Fruit fly (Drosophila melanogaster) whole organism, embryonic: ENCODE measurements around the gene Sirt6.

Experiments used
- Abd-B ChIP-seq: fragments of 200-800 bp; sonication (Bioruptor generic); optimal IDR thresholded peaks from 2 replicates; lab custom pipeline; 2018; ENCODE audit warnings: missing biosample characterization, mild to moderate bottlenecking, missing genetic modification characterization, moderate library complexity
- Adf1 ChIP-seq: fragments of 200-800 bp; sonication (Bioruptor generic); IDR thresholded peaks from 2 replicates; pipeline ENCODE4 v1.3.6; 2022; ENCODE audit warnings: missing biosample characterization, missing genetic modification characterization
- CG10543 ChIP-seq: fragments of 200-800 bp; sonication (Bioruptor generic); optimal IDR thresholded peaks from 3 replicates; lab custom pipeline; 2017; ENCODE audit warnings: missing biosample characterization, mild to moderate bottlenecking, missing genetic modification characterization, moderate library complexity
- CG11093 ChIP-seq: fragments of 200-800 bp; sonication (Bioruptor generic); IDR thresholded peaks from 3 replicates; pipeline ENCODE4 v1.3.6; 2022; ENCODE audit warnings: missing biosample characterization, missing genetic modification characterization
- CG12744 ChIP-seq: fragments of 200-800 bp; sonication (Bioruptor generic); optimal IDR thresholded peaks from 2 replicates; lab custom pipeline; 2016; ENCODE audit warnings: missing biosample characterization, missing genetic modification characterization
- CG14667 ChIP-seq: fragments of 200-800 bp; sonication (Bioruptor generic); IDR thresholded peaks from 2 replicates; pipeline ENCODE4 v1.3.6; 2022; ENCODE audit warnings: missing biosample characterization, missing genetic modification characterization
- CG17328 ChIP-seq: fragments of 200-800 bp; sonication (Bioruptor generic); IDR thresholded peaks from 2 replicates; pipeline ENCODE4 v1.3.6; 2022; ENCODE audit warnings: missing biosample characterization, missing genetic modification characterization
- CG18619 ChIP-seq: fragments of 200-800 bp; sonication (Bioruptor generic); optimal IDR thresholded peaks from 3 replicates; lab custom pipeline; 2017; ENCODE audit warnings: missing biosample characterization, mild to moderate bottlenecking, missing genetic modification characterization
- CG3065 ChIP-seq: fragments of 200-800 bp; sonication (Bioruptor generic); optimal IDR thresholded peaks from 2 replicates; lab custom pipeline; 2016; ENCODE audit warnings: missing biosample characterization, missing genetic modification characterization
- CG6175 ChIP-seq: fragments of 200-800 bp; sonication (Bioruptor generic); IDR thresholded peaks from 3 replicates; pipeline ENCODE4 v1.3.6; 2022; ENCODE audit warnings: missing biosample characterization, missing genetic modification characterization
- CG6689 ChIP-seq: fragments of 200-800 bp; sonication (Bioruptor generic); IDR thresholded peaks from 2 replicates; pipeline ENCODE4 v1.3.6; 2022; ENCODE audit warnings: missing biosample characterization, missing genetic modification characterization
- CG6813 ChIP-seq: fragments of 200-800 bp; sonication (Bioruptor generic); optimal IDR thresholded peaks from 2 replicates; lab custom pipeline; 2017; ENCODE audit warnings: missing biosample characterization, missing genetic modification characterization, mild to moderate bottlenecking, moderate library complexity, missing genetic modification reagents
- CG7271 ChIP-seq: fragments of 200-800 bp; sonication (Bioruptor generic); optimal IDR thresholded peaks from 2 replicates; lab custom pipeline; 2018; ENCODE audit warnings: missing biosample characterization, mild to moderate bottlenecking, missing genetic modification characterization, moderate library complexity
- CG7357 ChIP-seq: fragments of 200-800 bp; sonication (Bioruptor generic); IDR thresholded peaks from 3 replicates; pipeline ENCODE4 v1.3.6; 2022; ENCODE audit warnings: missing biosample characterization, missing genetic modification characterization
- CG7372 ChIP-seq: fragments of 200-800 bp; sonication (Bioruptor generic); IDR thresholded peaks from 2 replicates; pipeline ENCODE4 v1.3.6; 2022; ENCODE audit warnings: missing biosample characterization, missing genetic modification characterization
- CG8944 ChIP-seq: fragments of 200-800 bp; sonication (Bioruptor generic); optimal IDR thresholded peaks from 3 replicates; lab custom pipeline; 2016; ENCODE audit warnings: missing biosample characterization, missing genetic modification characterization
- CG9817 ChIP-seq: fragments of 200-800 bp; sonication (Bioruptor generic); optimal IDR thresholded peaks from 2 replicates; lab custom pipeline; 2018; ENCODE audit warnings: missing biosample characterization, mild to moderate bottlenecking, missing genetic modification characterization, moderate library complexity
- Chrac-16 ChIP-seq: fragments of 200-800 bp; sonication (Bioruptor generic); optimal IDR thresholded peaks from 3 replicates; lab custom pipeline; 2016; ENCODE audit warnings: missing biosample characterization, missing genetic modification characterization
- Dad ChIP-seq: fragments of 200-800 bp; sonication (Bioruptor generic); optimal IDR thresholded peaks from 3 replicates; lab custom pipeline; 2016; ENCODE audit warnings: missing biosample characterization, missing genetic modification characterization
- Dfd ChIP-seq, 2 experiments: fragments of >200 bp; optimal IDR thresholded peaks; 2 replicates each; lab custom pipeline; 2017; ENCODE audit warnings: missing biosample characterization in 2 of 2, missing genetic modification characterization in 2 of 2
- Dref ChIP-seq: fragments of 200-800 bp; sonication (Bioruptor generic); IDR thresholded peaks from 2 replicates; pipeline ENCODE4 v1.3.6; 2022; ENCODE audit warnings: missing biosample characterization, missing genetic modification characterization
- E2f2 ChIP-seq: fragments of 200-800 bp; sonication (Bioruptor generic); IDR thresholded peaks from 2 replicates; pipeline ENCODE4 v1.3.6; 2022; ENCODE audit warnings: missing biosample characterization, missing genetic modification characterization
- Ets65A ChIP-seq: fragments of 200-800 bp; sonication (Bioruptor generic); peaks from one replicate; lab custom pipeline; 2016; ENCODE audit warnings: missing biosample characterization, missing genetic modification characterization
- HmgZ ChIP-seq: fragments of 200-800 bp; sonication (Bioruptor generic); optimal IDR thresholded peaks from 2 replicates; lab custom pipeline; 2018; ENCODE audit warnings: missing biosample characterization, mild to moderate bottlenecking, missing genetic modification characterization
- Mad ChIP-seq: fragments of 200-800 bp; sonication (Bioruptor generic); optimal IDR thresholded peaks from 2 replicates; lab custom pipeline; 2016; ENCODE audit warnings: missing biosample characterization, missing genetic modification characterization
- Nf-YB ChIP-seq: fragments of 200-800 bp; sonication (Bioruptor generic); optimal IDR thresholded peaks from 3 replicates; lab custom pipeline; 2019; ENCODE audit warnings: missing biosample characterization, mild to moderate bottlenecking, missing genetic modification characterization, moderate library complexity
- Poxn ChIP-seq: fragments of 200-800 bp; sonication (Bioruptor generic); IDR thresholded peaks from 2 replicates; pipeline ENCODE4 v1.3.6; 2022; ENCODE audit warnings: missing biosample characterization, missing genetic modification characterization
- Six4 ChIP-seq: fragments of 200-800 bp; sonication (Bioruptor generic); optimal IDR thresholded peaks from 2 replicates; lab custom pipeline; 2016; ENCODE audit warnings: missing biosample characterization, missing genetic modification characterization
- Sry-β ChIP-seq: fragments of 200-800 bp; sonication (Bioruptor generic); optimal IDR thresholded peaks from 2 replicates; lab custom pipeline; 2018; ENCODE audit warnings: missing biosample characterization, mild to moderate bottlenecking, missing genetic modification characterization, moderate library complexity
- ac ChIP-seq: fragments of 200-800 bp; sonication (Bioruptor generic); optimal IDR thresholded peaks from 3 replicates; lab custom pipeline; 2017; ENCODE audit warnings: missing biosample characterization, mild to moderate bottlenecking, missing genetic modification characterization
- bab2 ChIP-seq: fragments of 200-800 bp; sonication (Bioruptor generic); optimal IDR thresholded peaks from 2 replicates; lab custom pipeline; 2016; ENCODE audit warnings: missing biosample characterization, missing genetic modification characterization
- chn ChIP-seq: fragments of 200-800 bp; sonication (Bioruptor generic); optimal IDR thresholded peaks from 2 replicates; lab custom pipeline; 2016; ENCODE audit warnings: missing biosample characterization, missing genetic modification characterization
- crol ChIP-seq: fragments of 200-800 bp; sonication (Bioruptor generic); IDR thresholded peaks from 2 replicates; pipeline ENCODE4 v1.3.6; 2022; ENCODE audit warnings: missing biosample characterization, missing genetic modification characterization
- cwo ChIP-seq: fragments of 200-800 bp; sonication (Bioruptor generic); optimal IDR thresholded peaks from 3 replicates; lab custom pipeline; 2017; ENCODE audit warnings: missing biosample characterization, missing genetic modification characterization, mild to moderate bottlenecking, moderate library complexity, missing genetic modification reagents
- dm ChIP-seq: fragments of 200-800 bp; sonication (Bioruptor generic); optimal IDR thresholded peaks from 3 replicates; lab custom pipeline; 2016; ENCODE audit warnings: missing biosample characterization, missing genetic modification characterization
- fru ChIP-seq: fragments of >200 bp; optimal IDR thresholded peaks from 2 replicates; lab custom pipeline; 2017
- gt ChIP-seq: fragments of 200-800 bp; sonication (Bioruptor generic); IDR thresholded peaks from 2 replicates; pipeline ENCODE4 v1.3.6; 2022; ENCODE audit warnings: missing biosample characterization, missing genetic modification characterization
- hth ChIP-seq: fragments of >200 bp; optimal IDR thresholded peaks from 2 replicates; lab custom pipeline; 2017; ENCODE audit warnings: inconsistent platforms
- klu ChIP-seq: fragments of 200-800 bp; sonication (Bioruptor generic); IDR thresholded peaks from 2 replicates; pipeline ENCODE4 v1.3.6; 2022; ENCODE audit warnings: missing biosample characterization, missing genetic modification characterization
- lab ChIP-seq: fragments of 200-800 bp; sonication (Bioruptor generic); optimal IDR thresholded peaks from 3 replicates; lab custom pipeline; 2017; ENCODE audit warnings: missing biosample characterization, missing genetic modification characterization, mild to moderate bottlenecking, moderate library complexity, missing genetic modification reagents
- peb ChIP-seq: fragments of 200-800 bp; sonication (Bioruptor generic); IDR thresholded peaks from 2 replicates; pipeline ENCODE4 v1.3.6; 2022; ENCODE audit warnings: missing biosample characterization, missing genetic modification characterization
- phol ChIP-seq: fragments of 200-800 bp; sonication (Bioruptor generic); optimal IDR thresholded peaks from 3 replicates; lab custom pipeline; 2018; ENCODE audit warnings: missing biosample characterization, mild to moderate bottlenecking, missing genetic modification characterization, moderate library complexity
- pita ChIP-seq: fragments of 200-800 bp; sonication (Bioruptor generic); optimal IDR thresholded peaks from 2 replicates; lab custom pipeline; 2017; ENCODE audit warnings: missing biosample characterization, mild to moderate bottlenecking, missing genetic modification characterization
- pros ChIP-seq: fragments of 200-800 bp; sonication (Bioruptor generic); optimal IDR thresholded peaks from 3 replicates; lab custom pipeline; 2019; ENCODE audit warnings: missing biosample characterization, mild to moderate bottlenecking, missing genetic modification characterization, moderate library complexity
- ro ChIP-seq: fragments of 200-800 bp; sonication (Bioruptor generic); IDR thresholded peaks from 2 replicates; pipeline ENCODE4 v1.3.6; 2022; ENCODE audit warnings: missing biosample characterization, missing genetic modification characterization
- schlank ChIP-seq: fragments of 200-800 bp; sonication (Bioruptor generic); optimal IDR thresholded peaks from 2 replicates; lab custom pipeline; 2018; ENCODE audit warnings: missing biosample characterization, mild to moderate bottlenecking, missing genetic modification characterization
- sd ChIP-seq: fragments of 200-800 bp; sonication (Bioruptor generic); optimal IDR thresholded peaks from 3 replicates; lab custom pipeline; 2018; ENCODE audit warnings: missing biosample characterization, mild to moderate bottlenecking, missing genetic modification characterization, moderate library complexity
- sisA ChIP-seq: fragments of 200-800 bp; sonication (Bioruptor generic); IDR thresholded peaks from 2 replicates; pipeline ENCODE4 v1.3.6; 2022; ENCODE audit warnings: missing biosample characterization, missing genetic modification characterization
- slou ChIP-seq: fragments of 200-800 bp; sonication (Bioruptor generic); optimal IDR thresholded peaks from 3 replicates; lab custom pipeline; 2016; ENCODE audit warnings: missing biosample characterization, missing genetic modification characterization
- stwl ChIP-seq: fragments of 200-800 bp; sonication (Bioruptor generic); optimal IDR thresholded peaks from 3 replicates; lab custom pipeline; 2018; ENCODE audit warnings: missing biosample characterization, mild to moderate bottlenecking, missing genetic modification characterization, moderate library complexity
- vfl ChIP-seq: fragments of 200-800 bp; sonication (Bioruptor generic); optimal IDR thresholded peaks from 2 replicates; lab custom pipeline; 2016; ENCODE audit warnings: missing biosample characterization, missing genetic modification characterization
- wor ChIP-seq: fragments of 200-800 bp; sonication (Bioruptor generic); IDR thresholded peaks from 2 replicates; pipeline ENCODE4 v1.3.6; 2022; ENCODE audit warnings: missing biosample characterization, missing genetic modification characterization

Sirt6 gene

DNA sequence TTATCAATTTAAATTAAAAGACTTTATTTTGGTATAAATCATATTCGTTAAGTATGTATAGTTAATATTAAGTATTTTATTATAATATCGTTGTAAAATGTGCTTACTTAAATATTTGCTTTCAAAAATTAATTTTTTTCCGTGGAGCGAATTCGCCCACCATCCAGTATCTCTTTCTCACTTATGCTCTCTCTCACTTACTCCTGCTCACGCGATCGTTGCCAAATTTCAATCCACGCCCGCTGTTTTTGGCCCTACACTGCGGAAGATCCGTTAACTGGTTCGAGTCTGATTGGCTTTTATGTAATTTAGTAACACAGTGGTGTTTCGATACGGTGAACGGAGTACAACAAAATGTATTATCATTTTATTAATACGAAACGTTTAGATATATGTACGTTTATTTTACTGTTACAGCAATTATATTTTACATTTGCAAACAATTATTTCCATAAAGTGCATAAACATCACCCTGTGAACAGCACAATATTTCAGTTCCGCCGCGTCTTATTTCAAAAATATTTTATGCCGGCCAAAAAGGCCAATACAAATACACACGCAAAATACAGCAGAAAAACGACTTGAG lies 4.0 kb upstream of the Sirt6 start (continued):
- 0 out of 3 replicates have a peak, but pooled peaks have one; percentile 34 for TF ChIP-seq CG7357
- peak; percentile 19 for TF ChIP-seq CG12744 (GFP tag; lab: Kevin White, UChicago)
- TF ChIP-seq CG7372 (GFP tag; lab: Robert Waterston, UW), result peak; percentile 28
- TF ChIP-seq gt (GFP tag; lab: Robert Waterston, UW), result no peak
- peak; percentile 64 for TF ChIP-seq Adf1 (GFP tag; lab: Robert Waterston, UW)
- TF ChIP-seq cwo (GFP tag; lab: Kevin White, UChicago), result peak; percentile 72
- TF ChIP-seq CG6689 (GFP tag; lab: Robert Waterston, UW), result peak; percentile 52
- TF ChIP-seq schlank, result peak; percentile 4
- no peak for TF ChIP-seq Nf-YB
- no peak for TF ChIP-seq Six4 (GFP tag; lab: Kevin White, UChicago)
- peak; percentile 18 for TF ChIP-seq Mad (GFP tag; lab: Kevin White, UChicago)
- TF ChIP-seq ac (GFP tag; lab: Kevin White, UChicago), result no peak
- TF ChIP-seq Dad, result no peak
- no peak for TF ChIP-seq CG6175
- TF ChIP-seq Poxn (GFP tag; lab: Robert Waterston, UW), result no peak
- peak; percentile 18 for TF ChIP-seq bab2 (GFP tag; lab: Kevin White, UChicago)
- TF ChIP-seq pita (GFP tag; lab: Kevin White, UChicago), result no peak
- TF ChIP-seq CG10543 (GFP tag; lab: Kevin White, UChicago), result peak; percentile 62
- no peak for TF ChIP-seq pros (GFP tag; lab: Kevin White, UChicago)
- TF ChIP-seq CG3065 (GFP tag; lab: Kevin White, UChicago), result peak; percentile 25
- no peak for TF ChIP-seq CG8944 (GFP tag; lab: Kevin White, UChicago)
- TF ChIP-seq wor (GFP tag; lab: Robert Waterston, UW), result peak; percentile 15; the same call in 1 of the 2 replicates
- TF ChIP-seq Sry-β (GFP tag; lab: Kevin White, UChicago), result no peak
- no peak for TF ChIP-seq Dfd (GFP tag; optimal IDR thresholded peaks at IDR 0.05; lab: Kevin White, UChicago)
- peak; percentile 27 for TF ChIP-seq CG6813 (GFP tag; lab: Kevin White, UChicago)
- TF ChIP-seq chn (GFP tag; lab: Kevin White, UChicago), result peak; percentile 25
- no peak for TF ChIP-seq stwl (tag; lab: Kevin White, UChicago)
- peak; percentile 31; the same call in 1 of the 2 replicates for TF ChIP-seq sisA
- peak; percentile 55 for TF ChIP-seq phol (tag; lab: Kevin White, UChicago)
- peak; percentile 55 for TF ChIP-seq HmgZ
- 0 out of 2 replicates have a peak, but pooled peaks have one; percentile 19 for TF ChIP-seq Dref (GFP tag; lab: Robert Waterston, UW)
- TF ChIP-seq slou, result peak; percentile 0
- TF ChIP-seq CG9817 (tag; lab: Kevin White, UChicago), result peak; percentile 37
- TF ChIP-seq peb, result 0 out of 2 replicates have a peak, but pooled peaks have one; percentile 19
- TF ChIP-seq CG17328, result no peak
- no peak for TF ChIP-seq fru
- no peak for TF ChIP-seq crol
- TF ChIP-seq CG7271 (tag; lab: Kevin White, UChicago), result no peak
- peak; percentile 74 for TF ChIP-seq lab (GFP tag; lab: Kevin White, UChicago)
- no peak for TF ChIP-seq Abd-B (GFP tag; lab: Kevin White, UChicago)
- peak; percentile 73 for TF ChIP-seq Ets65A (GFP tag; lab: Kevin White, UChicago)
- TF ChIP-seq CG18619 (GFP tag; lab: Kevin White, UChicago), result peak; percentile 65
- TF ChIP-seq sd (tag; lab: Kevin White, UChicago), result peak; percentile 41
- no peak for TF ChIP-seq CG11093 (GFP tag; lab: Robert Waterston, UW)
- peak; percentile 37; the same call in 1 of the 2 replicates for TF ChIP-seq CG14667 (GFP tag; lab: Robert Waterston, UW)
- no peak for TF ChIP-seq ro (GFP tag; lab: Robert Waterston, UW)
- TF ChIP-seq E2f2, result peak; percentile 39; the same call in 1 of the 2 replicates
- peak; percentile 17 for TF ChIP-seq dm (GFP tag; lab: Kevin White, UChicago)
- no peak for TF ChIP-seq hth (lab: Kevin White, UChicago)
- no peak for TF ChIP-seq vfl (GFP tag; lab: Kevin White, UChicago)
- TF ChIP-seq klu (GFP tag; lab: Robert Waterston, UW), result peak; percentile 57
- TF ChIP-seq Chrac-16 (GFP tag; lab: Kevin White, UChicago), result peak; percentile 34
